Worm (Caenorhabditis elegans) whole organism, L2 larva: Measurements from ENCODE around the gene arf-1.

ENCODE experiments used
- R02D3.7 ChIP-seq: fragments of 150-350 bp; optimal IDR thresholded peaks from 2 replicates; lab custom pipeline; 2014; ENCODE audit warnings: missing biosample characterization, missing genetic modification characterization
- ama-1 ChIP-seq: fragments of 150-350 bp; optimal IDR thresholded peaks from 2 replicates; lab custom pipeline; 2018; ENCODE audit warnings: inconsistent platforms
- gmeb-1 ChIP-seq: fragments of 150-350 bp; optimal IDR thresholded peaks from 2 replicates; lab custom pipeline; 2014; ENCODE audit warnings: missing biosample characterization, missing genetic modification characterization
- nhr-77 ChIP-seq: fragments of 150-350 bp; optimal IDR thresholded peaks from 2 replicates; lab custom pipeline; 2014; ENCODE audit warnings: missing biosample characterization, missing genetic modification characterization
- snpc-4 ChIP-seq: fragments of 150-350 bp; optimal IDR thresholded peaks from 2 replicates; lab custom pipeline; 2014; ENCODE audit warnings: missing biosample characterization, missing genetic modification characterization
- unc-62 ChIP-seq: fragments of 150-350 bp; optimal IDR thresholded peaks from 2 replicates; lab custom pipeline; 2014; ENCODE audit warnings: missing biosample characterization, missing genetic modification reagents, missing genetic modification characterization

- TF ChIP-seq R02D3.7 (tag; lab: Kevin White, UChicago) (no peak), snpc-4 (tag; lab: Kevin White, UChicago) (no peak), nhr-77 (tag; lab: Kevin White, UChicago) (no peak), ama-1 (lab: Kevin White, UChicago) (no peak), unc-62 (GFP tag; lab: Kevin White, UChicago) (no peak), gmeb-1 (tag; lab: Kevin White, UChicago) (no peak)
Observed at ce11 chrIII:5714984-5715454, 333 bp downstream of the arf-1 start.
